Worm (Caenorhabditis elegans) whole organism, L4/young adult: ENCODE measurements around the gene gcy-36.

Experiments
- W03F9.2 ChIP-seq: fragments of 150-350 bp; optimal IDR thresholded peaks from 2 replicates; lab custom pipeline; 2014; ENCODE audit warnings: missing biosample characterization, missing genetic modification characterization
- dao-5 ChIP-seq: sonication (generic microtip); optimal IDR thresholded peaks from 2 replicates; lab custom pipeline; 2016; ENCODE audit warnings: missing genotype, missing genetic modification characterization, moderate library complexity, missing compliant biosample characterization
- him-1 ChIP-seq: sonication (generic microtip); optimal IDR thresholded peaks from 2 replicates; lab custom pipeline; 2016; ENCODE audit warnings: missing genotype, missing genetic modification reagents, missing genetic modification characterization, missing compliant biosample characterization

DNA sequence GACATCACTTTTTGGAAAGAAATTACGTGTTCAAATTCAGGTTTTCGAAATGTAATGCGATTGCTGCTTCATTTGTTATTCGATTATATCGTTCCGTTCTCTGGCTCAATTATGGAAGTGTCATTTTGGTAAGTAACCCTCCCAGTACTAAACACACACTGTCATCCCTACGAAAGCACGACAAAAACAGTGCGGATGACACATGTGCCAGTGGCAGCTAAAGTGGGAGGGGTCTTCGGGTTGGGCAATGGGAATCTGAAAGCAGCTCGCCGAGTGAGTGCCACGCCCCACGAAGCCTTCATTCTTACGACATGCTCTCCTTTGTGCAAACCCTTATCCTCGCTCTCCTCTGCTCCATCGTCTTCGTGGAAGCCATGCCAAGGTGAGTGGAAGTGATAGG is 45.3 kb upstream of the gcy-36 start, which contains the start of gene flp-32:
- TF ChIP-seq dao-5 (tag; lab: Kevin White, UChicago) (no peak), W03F9.2 (tag; lab: Kevin White, UChicago) (no peak), him-1 (tag; lab: Kevin White, UChicago) (no peak)
